Fruit fly (Drosophila melanogaster): ENCODE results near the gene Top3beta.
A peak's percentile ranks its signal among the peaks of the same experiment; 100 is the strongest.

The Top3beta gene

DNA sequence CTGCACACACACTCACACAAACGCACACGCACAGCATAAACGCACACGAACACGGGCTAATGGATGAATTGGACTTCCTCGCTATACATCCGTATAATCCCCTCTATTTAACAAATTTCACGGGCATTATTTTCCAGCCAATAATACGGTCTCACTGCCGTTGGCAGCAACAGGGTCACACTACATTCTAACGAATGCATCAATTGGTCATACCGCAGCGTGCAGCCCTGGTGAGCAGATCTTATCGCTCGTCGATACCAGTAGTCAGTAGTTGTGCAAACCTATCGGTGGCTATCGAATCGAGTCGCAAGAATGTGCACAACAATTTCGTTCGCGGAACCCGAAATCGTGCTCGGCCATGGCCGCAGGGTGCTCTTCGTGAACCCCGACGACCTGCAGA, at the start of gene Top3beta, which contains the start of gene wuho:
TSS of gene Top3beta (minus strand) at position 149 of the 400 bp plus-strand sequence.
TSS of gene wuho (plus strand) at position 259 of the 400 bp plus-strand sequence.
- TF ChIP-seq CTCF (optimal IDR thresholded peaks at IDR 0.05): peak; percentile 46 to 48
- TF ChIP-seq CG8478 (optimal IDR thresholded peaks at IDR 0.05): no peak

DNA sequence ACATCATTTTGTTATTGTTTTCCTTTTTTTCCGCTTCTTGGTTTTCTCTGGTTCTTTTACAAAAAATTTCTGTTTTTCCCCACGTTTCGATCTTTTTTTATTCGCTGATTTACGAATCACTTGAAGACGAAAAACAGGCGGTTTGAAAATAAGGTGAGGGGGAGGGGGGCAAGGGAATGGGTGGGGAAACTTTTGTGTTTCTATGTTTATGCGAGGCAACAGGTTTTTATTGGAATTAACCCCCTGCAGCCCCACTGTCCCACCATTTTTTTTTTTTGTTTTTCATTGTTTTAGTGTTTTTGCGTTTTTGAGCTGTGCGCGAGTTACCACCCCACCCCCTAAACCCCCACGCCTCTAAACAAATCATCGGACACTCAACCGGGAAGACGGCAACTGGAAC, 47.2 kb upstream of the Top3beta start:
- TF ChIP-seq CTCF (optimal IDR thresholded peaks at IDR 0.05) (no peak), CG8478 (optimal IDR thresholded peaks at IDR 0.05) (no peak)

DNA sequence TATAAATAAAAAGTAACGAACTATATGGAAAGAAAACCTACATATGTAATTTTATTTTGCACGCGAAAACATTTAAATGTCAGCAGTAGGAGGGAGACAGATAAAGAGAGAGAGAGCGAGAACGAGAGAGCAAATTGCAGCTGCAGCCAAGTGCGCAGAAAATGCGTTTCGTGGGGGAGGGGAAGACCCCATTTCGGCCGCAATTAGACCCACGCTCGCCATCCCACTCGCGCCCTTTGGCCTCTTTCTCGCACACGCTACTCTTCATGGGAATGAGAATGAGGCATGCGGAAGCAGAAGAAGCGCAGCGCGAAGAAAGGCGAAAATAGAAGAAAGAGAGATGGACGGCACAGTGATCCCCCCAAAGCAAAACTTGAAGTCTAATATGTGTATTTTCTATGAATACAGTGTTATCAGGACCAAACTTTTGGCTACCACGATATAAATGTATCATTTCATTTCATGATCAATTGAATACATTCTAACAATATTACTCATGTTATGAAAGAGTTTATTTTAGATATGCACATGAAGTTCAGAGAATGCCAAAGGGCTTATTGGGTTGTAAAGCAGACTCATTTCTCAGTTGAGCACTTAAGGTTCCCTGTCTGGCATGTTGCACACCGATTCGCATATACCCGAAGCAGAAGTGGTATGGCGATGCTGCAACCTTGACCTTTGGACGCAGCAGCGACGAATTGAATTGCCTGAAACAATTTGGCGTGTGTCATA, 45.4 kb upstream of the Top3beta start:
- no peak for TF ChIP-seq CTCF (optimal IDR thresholded peaks at IDR 0.05)
- no peak for TF ChIP-seq CG8478 (optimal IDR thresholded peaks at IDR 0.05)

DNA sequence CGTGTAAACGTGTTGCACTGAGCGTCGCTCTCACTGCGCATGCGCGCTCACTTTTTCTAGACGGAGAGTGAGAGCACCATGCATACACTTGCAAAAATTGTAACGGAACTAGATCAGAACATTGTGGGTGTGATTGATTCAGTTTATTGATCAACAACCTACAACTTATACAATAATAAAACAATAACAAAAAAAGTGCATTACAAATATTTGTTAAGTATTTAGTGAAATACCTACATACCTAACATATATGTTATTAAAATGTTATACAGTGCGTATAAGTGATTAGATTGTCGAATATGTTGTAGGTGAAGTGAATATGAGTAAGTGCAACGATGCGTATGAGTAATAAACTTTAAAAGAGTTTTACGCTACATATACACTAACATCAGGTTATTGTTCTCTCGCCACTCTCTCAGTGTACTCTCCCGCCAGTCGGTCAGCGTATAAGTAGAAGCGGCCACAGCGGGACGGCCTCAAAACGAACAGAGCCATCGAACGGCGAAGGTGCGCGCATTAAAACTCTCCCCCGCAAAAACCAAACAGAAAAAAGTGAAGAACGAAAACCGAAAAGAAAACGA, 42.7 kb upstream of the Top3beta start, which contains the start of gene CG42240:
TSS of gene CG42240 (plus strand) at position 474 of the 581 bp plus-strand sequence.
- TF ChIP-seq CTCF (optimal IDR thresholded peaks at IDR 0.05): no peak
- TF ChIP-seq CG8478 (optimal IDR thresholded peaks at IDR 0.05): no peak

DNA sequence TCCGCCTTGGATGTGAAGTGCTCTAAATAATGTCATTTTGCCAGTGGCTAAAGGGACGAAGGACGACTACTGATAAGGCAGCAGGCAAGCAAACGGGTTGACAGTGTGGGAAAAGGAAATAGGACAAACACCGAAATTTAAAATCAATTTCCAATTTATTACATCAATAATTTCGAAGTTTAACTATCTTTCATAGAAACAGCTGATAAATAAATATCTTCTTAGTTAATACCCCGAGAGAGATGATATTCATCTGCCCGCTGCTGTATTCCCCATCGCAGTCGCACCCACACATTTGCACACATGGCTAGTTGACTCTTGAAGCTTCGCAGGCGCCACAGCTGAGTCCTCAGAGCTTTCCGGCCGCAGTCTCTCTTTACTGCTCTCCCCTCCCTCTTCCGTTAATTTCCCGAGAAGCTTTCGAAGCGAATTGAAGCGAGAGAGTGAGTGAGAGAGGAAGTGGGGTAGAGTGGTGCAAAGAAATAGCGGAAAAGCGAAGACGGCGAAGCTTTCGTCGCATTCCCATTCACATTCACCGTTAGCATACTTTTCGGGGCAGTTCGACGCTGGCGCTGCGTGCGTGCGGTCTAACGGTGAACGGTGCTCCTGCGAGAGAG, 29.2 kb upstream of the Top3beta start:
- TF ChIP-seq CTCF (optimal IDR thresholded peaks at IDR 0.05): no peak
- no peak for TF ChIP-seq CG8478 (optimal IDR thresholded peaks at IDR 0.05)

DNA sequence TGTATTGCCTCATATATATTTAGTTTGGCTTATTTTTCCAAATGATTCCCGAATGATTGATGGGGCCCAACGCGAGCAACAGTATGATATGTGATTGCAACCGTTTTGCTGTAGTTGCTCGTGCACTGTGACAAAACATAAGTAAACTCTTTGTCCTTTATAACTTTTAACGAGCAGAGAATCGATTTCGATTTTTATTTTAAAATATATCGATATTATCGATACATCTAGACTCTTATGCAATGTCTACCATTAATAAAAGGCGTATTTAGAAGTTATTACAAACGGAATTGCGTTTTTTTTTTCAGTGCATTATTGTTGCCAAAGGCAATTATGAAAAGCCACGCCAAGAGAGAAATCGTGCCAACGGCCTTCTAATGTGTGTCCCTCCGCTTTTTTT, 27.8 kb upstream of the Top3beta start:
- no peak for TF ChIP-seq CTCF (optimal IDR thresholded peaks at IDR 0.05)
- TF ChIP-seq CG8478 (optimal IDR thresholded peaks at IDR 0.05): no peak

DNA sequence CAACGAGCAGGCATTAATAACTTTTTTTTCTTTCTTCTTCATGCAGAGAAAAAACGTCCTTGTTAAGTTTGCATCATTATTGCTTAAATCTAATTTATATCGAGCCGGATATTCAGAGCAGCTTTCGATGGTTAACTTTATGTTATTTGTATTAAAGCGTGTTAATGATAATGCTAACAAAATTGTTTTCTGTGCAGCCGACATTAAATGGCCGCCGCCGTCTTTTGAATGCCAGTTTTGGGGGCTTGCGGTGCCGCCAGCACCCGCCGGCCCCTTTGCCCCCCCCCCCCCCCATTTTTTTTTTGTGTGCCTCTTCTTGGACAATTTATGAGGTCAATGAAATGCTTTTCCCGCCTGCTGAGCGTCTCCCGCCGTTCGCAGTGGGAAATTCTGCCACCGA, 23.7 kb upstream of the Top3beta start:
- no peak for TF ChIP-seq CG8478 (optimal IDR thresholded peaks at IDR 0.05)
- no peak for TF ChIP-seq CTCF (optimal IDR thresholded peaks at IDR 0.05)

DNA sequence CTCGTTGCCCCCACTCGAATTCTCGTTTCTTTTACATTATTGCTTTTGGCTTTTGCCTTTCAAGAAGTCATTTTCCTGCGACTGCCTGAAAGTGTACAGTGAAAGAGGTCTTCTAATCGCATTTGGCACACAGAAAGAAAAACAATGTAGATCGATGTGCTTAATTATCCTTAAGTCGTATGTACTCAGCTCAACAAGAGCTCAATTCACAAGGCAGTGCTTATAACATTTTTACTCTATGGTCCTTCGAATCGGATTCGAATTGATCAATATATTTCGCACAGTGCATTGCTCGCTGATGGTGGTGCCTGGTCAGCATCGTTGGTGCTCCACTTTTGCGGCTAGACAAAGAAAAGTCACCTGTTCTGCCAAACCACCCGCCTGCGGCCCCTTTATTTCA, 22.6 kb upstream of the Top3beta start:
- TF ChIP-seq CTCF (optimal IDR thresholded peaks at IDR 0.05) (no peak), CG8478 (optimal IDR thresholded peaks at IDR 0.05) (no peak)

DNA sequence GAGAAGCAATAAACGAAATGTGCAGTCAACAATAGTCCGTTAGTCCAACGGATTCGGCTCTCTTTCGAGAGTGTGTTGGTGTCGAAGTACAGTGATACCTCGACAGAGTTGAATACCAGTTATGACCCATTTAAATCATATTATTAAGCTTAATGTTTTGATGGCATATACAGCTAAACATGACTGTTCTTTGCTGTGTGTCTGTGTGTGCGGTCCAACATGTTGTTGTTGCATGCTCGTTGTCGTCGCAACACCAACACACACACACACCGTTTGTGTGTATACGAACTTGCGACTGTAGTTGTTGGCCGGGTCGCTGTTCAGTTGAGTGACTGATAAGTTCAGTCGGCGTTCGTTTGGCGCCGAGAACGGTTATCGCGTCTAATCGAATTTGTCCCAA, 21.1 kb upstream of the Top3beta start, which contains the start of gene CG15894:
TSS of gene CG15894 (plus strand) at position 361 of the 400 bp plus-strand sequence.
- TF ChIP-seq CTCF (optimal IDR thresholded peaks at IDR 0.05) (no peak), CG8478 (optimal IDR thresholded peaks at IDR 0.05) (no peak)

DNA sequence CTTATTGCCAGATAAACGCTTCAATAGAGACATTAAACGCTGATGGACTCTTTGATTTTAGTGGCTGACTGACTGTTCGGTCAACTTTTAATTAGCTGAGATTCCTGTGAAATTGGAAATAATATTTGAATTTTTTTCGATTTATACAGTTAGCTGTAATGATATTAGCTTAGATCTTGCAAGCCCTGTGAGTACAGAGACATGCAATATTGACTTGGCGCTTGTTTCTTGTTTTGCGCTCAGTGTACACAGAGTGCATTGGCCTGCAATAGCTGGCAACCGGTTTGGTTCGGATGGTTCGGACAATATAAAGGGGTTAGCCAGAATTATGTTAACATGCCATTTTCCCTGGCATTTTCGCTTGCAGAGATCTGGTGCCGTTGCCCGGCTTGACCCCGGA, 17.5 kb upstream of the Top3beta start:
- TF ChIP-seq CG8478 (optimal IDR thresholded peaks at IDR 0.05): no peak
- no peak for TF ChIP-seq CTCF (optimal IDR thresholded peaks at IDR 0.05)

DNA sequence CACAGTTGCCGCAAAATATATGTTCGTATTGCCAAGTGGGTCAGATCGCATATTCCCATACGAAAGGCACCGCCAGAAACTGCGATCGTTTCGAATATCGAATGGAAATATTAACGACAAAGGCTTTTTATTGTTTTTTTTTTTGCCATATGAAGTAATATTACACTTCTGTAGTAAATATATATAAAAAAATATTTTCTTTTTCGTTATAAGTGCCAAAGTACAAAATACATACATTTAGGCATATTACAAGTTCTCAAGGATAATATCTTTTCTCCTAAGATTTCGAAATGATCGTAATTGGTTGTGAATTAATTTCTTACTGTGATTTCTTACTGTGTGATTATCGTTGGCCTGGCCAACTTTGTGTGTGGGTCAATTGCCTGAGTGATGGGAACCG, 16.4 kb upstream of the Top3beta start:
- TF ChIP-seq CTCF (optimal IDR thresholded peaks at IDR 0.05) (no peak), CG8478 (optimal IDR thresholded peaks at IDR 0.05) (no peak)

DNA sequence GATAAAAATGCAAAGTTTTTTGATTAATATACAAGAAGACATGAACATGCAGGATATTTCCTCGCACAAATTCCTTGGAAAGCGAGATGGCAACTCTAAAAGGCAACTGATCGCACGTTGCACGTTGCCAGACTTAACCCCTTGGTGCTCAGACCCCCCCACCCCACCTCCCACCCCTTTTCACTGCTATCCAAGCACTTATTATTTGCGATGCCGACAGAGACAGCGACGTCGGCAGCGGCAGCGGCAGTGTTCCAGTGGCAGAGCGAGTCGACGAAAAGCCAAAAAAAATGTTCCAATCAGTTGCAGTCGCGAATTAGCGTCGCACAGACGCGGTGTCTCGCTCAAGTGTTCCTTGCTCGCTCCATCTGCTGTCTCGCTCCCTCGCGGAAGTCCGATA, 15.9 kb upstream of the Top3beta start, which contains the start of gene CG3823:
TSS of gene CG3823 (plus strand) at position 301 of the 400 bp plus-strand sequence.
- no peak for TF ChIP-seq CTCF (optimal IDR thresholded peaks at IDR 0.05)
- TF ChIP-seq CG8478 (optimal IDR thresholded peaks at IDR 0.05): no peak

DNA sequence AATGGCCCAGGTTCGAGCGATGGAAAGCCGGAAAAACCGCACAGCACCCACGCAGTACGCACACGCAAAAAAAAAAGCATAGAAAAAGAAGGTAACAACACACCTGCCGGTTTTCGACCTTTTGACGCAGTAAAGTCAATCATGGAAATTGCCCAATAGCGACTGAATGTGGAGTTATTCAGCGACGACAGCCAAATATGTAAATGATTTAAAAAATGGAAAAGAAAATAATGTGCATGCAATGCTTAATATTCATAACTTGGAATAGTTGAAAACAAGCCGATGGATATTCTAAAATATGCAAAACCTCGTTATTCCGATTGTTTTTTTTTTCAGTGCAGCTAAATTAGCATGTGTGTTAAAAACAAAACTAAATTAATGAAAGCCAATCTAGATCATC, 15.4 kb upstream of the Top3beta start:
- TF ChIP-seq CTCF (optimal IDR thresholded peaks at IDR 0.05) (no peak), CG8478 (optimal IDR thresholded peaks at IDR 0.05) (no peak)

DNA sequence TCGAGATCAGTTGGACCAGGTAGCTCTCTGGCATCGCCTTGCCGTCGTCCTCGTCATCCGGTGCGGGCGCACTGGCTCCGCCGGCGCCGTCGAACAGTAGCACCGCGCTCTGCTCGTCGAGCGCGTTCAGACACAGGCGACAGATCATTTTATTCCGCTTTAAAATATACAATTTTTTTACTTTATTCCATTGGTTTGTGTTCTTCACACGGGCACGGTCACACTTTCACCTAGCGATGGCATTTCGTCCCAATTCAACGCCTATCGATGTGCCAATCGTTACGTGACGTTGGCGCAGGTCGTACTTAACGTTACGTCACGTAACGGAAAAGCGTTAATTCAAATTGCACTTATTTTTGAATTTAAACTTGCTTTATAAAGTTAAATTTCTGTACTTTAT, 13.3 kb upstream of the Top3beta start, which contains the start of gene CG12219:
TSS of gene CG12219 (minus strand) at position 234 of the 400 bp plus-strand sequence.
- TF ChIP-seq CG8478 (optimal IDR thresholded peaks at IDR 0.05): no peak
- no peak for TF ChIP-seq CTCF (optimal IDR thresholded peaks at IDR 0.05)

DNA sequence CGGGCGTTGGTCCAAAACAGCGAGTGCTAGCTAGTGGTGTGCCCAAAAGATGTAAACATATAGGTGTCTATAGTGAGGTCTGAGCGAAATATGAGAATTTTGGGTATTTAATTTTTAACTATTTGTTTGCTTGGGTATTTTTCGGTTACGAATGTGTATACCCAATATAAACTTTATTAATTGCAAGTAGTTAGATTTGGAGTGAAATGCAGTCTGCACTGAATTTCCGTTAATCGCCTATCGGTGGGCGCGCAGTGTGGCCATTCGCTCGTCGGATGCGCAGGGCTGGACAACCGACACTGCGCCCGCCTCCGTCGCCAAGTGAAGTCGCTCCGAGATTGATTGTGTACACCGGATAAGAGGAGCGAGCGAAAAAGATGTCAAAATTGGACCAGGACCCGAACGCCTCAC, 7.3 kb upstream of the Top3beta start, which contains the start of the genes CG15891 and CG3815:
TSS of gene CG15891 (minus strand) at position 217 of the 411 bp plus-strand sequence.
TSS of gene CG3815 (plus strand) at position 261 of the 411 bp plus-strand sequence.
- TF ChIP-seq CTCF (optimal IDR thresholded peaks at IDR 0.05) (no peak), CG8478 (optimal IDR thresholded peaks at IDR 0.05) (no peak)
